Fruit fly (Drosophila melanogaster): ENCODE measurements around the gene Zip89B.

- no peak for TF ChIP-seq CG7045 (GFP tag; optimal IDR thresholded peaks at IDR 0.05)
- no peak for TF ChIP-seq CG11617 (GFP tag; optimal IDR thresholded peaks at IDR 0.05)
- no peak for TF ChIP-seq Crg-1 (GFP tag; optimal IDR thresholded peaks at IDR 0.05)
- no peak for TF ChIP-seq Clk (GFP tag; optimal IDR thresholded peaks at IDR 0.05)
- no peak for TF ChIP-seq tj (GFP tag; optimal IDR thresholded peaks at IDR 0.05)
- no peak for TF ChIP-seq CG33017 (tag; optimal IDR thresholded peaks at IDR 0.05)
- TF ChIP-seq CG5204 (GFP tag; optimal IDR thresholded peaks at IDR 0.05), result no peak
- no peak for TF ChIP-seq Hr96 (GFP tag; optimal IDR thresholded peaks at IDR 0.05)
These were observed 2.5 kb downstream of the Zip89B start for dm6 chr3R:16308057-16308456.
